Fruit fly (Drosophila melanogaster): ENCODE measurements around the gene CG9154.

The CG9154 gene

DNA sequence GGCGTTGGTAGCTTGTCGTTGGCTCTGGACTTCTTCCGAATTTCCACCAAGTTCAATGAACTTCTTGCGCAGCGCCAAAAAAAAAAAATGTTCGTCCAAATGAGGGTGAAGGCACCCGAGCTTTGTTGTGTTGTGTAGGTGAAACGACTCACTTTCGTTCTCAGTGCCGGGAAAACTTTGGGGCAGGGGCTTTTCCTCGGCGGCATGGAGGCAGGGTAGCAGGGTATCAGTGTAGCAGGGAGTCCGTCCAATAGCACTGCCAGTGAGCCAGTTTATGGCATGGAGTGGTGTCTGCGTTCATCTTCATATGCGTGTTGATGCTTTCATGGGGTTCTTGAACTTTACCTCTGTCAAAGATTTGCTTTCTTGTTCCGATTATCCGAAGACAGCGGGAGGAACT, 3.8 kb upstream of the CG9154 start (continued):
- TF ChIP-seq ab (GFP tag; optimal IDR thresholded peaks at IDR 0.05) (no peak), B-H1 (GFP tag; IDR thresholded peaks at IDR 0.05) (no peak), Pdp1 (GFP tag; optimal IDR thresholded peaks at IDR 0.05) (no peak), sens (GFP tag) (no peak), CG34422 (GFP tag; IDR thresholded peaks at IDR 0.05) (0 out of 3 replicates have a peak, but pooled peaks have one; percentile 20), CG2129 (GFP tag; IDR thresholded peaks at IDR 0.05; ENCODE audit: partially characterized antibody) (no peak), bigmax (GFP tag; optimal IDR thresholded peaks at IDR 0.05) (no peak), CG14965 (GFP tag; optimal IDR thresholded peaks at IDR 0.05; ENCODE audit: borderline replicate concordance) (no peak), scrt (GFP tag; optimal IDR thresholded peaks at IDR 0.05) (no peak), dimm (GFP tag; IDR thresholded peaks at IDR 0.05) (no peak), cas (GFP tag; IDR thresholded peaks at IDR 0.05) (no peak), jigr1 (GFP tag; IDR thresholded peaks at IDR 0.05) (no peak), Nf-YC (tag; optimal IDR thresholded peaks at IDR 0.05) (no peak), CG42726 (GFP tag; IDR thresholded peaks at IDR 0.05; ENCODE audit: partially characterized antibody) (no peak; the same call in 1 of the 2 replicates), Xrp1 (GFP tag; IDR thresholded peaks at IDR 0.05) (no peak), Hr78 (GFP tag; optimal IDR thresholded peaks at IDR 0.05) (no peak), lola (GFP tag; optimal IDR thresholded peaks at IDR 0.05) (no peak), CG17385 (GFP tag; optimal IDR thresholded peaks at IDR 0.05) (no peak), CG10321 (GFP tag; IDR thresholded peaks at IDR 0.05) (no peak), CTCF (GFP tag; optimal IDR thresholded peaks at IDR 0.05) (no peak), Trl (optimal IDR thresholded peaks at IDR 0.05) (no peak), Trl (GFP tag; optimal IDR thresholded peaks at IDR 0.05) (no peak), H2.0 (GFP tag; IDR thresholded peaks at IDR 0.05) (no peak), CG13123 (GFP tag; optimal IDR thresholded peaks at IDR 0.05) (no peak), YL-1 (GFP tag; optimal IDR thresholded peaks at IDR 0.05) (no peak), CG8478 (optimal IDR thresholded peaks at IDR 0.05) (no peak), oc (tag; optimal IDR thresholded peaks at IDR 0.05) (no peak), cg (GFP tag; optimal IDR thresholded peaks at IDR 0.05) (peak; percentile 2), Awh (GFP tag; IDR thresholded peaks at IDR 0.05) (no peak), nmo (GFP tag; optimal IDR thresholded peaks at IDR 0.05) (no peak), row (GFP tag; IDR thresholded peaks at IDR 0.05) (no peak), CG9215 (GFP tag; IDR thresholded peaks at IDR 0.05) (no peak), Hr39 (optimal IDR thresholded peaks at IDR 0.05) (no peak), CG11696 (GFP tag; IDR thresholded peaks at IDR 0.05) (no peak), Oaz (GFP tag; IDR thresholded peaks at IDR 0.05) (no peak), CG11085 (GFP tag; IDR thresholded peaks at IDR 0.05) (no peak), CG17361 (GFP tag; IDR thresholded peaks at IDR 0.05) (no peak), sens-2 (GFP tag; IDR thresholded peaks at IDR 0.05) (no peak), Mrtf (GFP tag; IDR thresholded peaks at IDR 0.05) (no peak), CG6813 (GFP tag; optimal IDR thresholded peaks at IDR 0.05) (no peak), lab (GFP tag; optimal IDR thresholded peaks at IDR 0.05) (no peak), slp2 (GFP tag; optimal IDR thresholded peaks at IDR 0.05) (no peak), gro (GFP tag; optimal IDR thresholded peaks at IDR 0.05) (no peak), Camta (GFP tag; optimal IDR thresholded peaks at IDR 0.05) (no peak), Blimp-1 (GFP tag; optimal IDR thresholded peaks at IDR 0.05) (peak; percentile 92), CG7357 (GFP tag; IDR thresholded peaks at IDR 0.05) (no peak), HLHmδ (GFP tag; optimal IDR thresholded peaks at IDR 0.05) (peak; percentile 20), CG3163 (GFP tag; optimal IDR thresholded peaks at IDR 0.05) (no peak), CG8359 (GFP tag; optimal IDR thresholded peaks at IDR 0.05; ENCODE audit: borderline replicate concordance) (no peak), Atf-2 (GFP tag; optimal IDR thresholded peaks at IDR 0.05) (no peak), so (GFP tag; IDR thresholded peaks at IDR 0.05) (no peak), bowl (GFP tag; IDR thresholded peaks at IDR 0.05) (0 out of 2 replicates have a peak, but pooled peaks have one; percentile 27), PHDP (tag; optimal IDR thresholded peaks at IDR 0.05) (no peak)
